Worm (Caenorhabditis elegans) whole organism, L4/young adult: Measurements from ENCODE around the gene dpf-2.

ENCODE experiments used
- W03F9.2 ChIP-seq: fragments of 150-350 bp; optimal IDR thresholded peaks from 2 replicates; lab custom pipeline; 2014; ENCODE audit warnings: missing biosample characterization, missing genetic modification characterization
- dao-5 ChIP-seq: sonication (generic microtip); optimal IDR thresholded peaks from 2 replicates; lab custom pipeline; 2016; ENCODE audit warnings: missing genotype, missing genetic modification characterization, moderate library complexity, missing compliant biosample characterization
- him-1 ChIP-seq: sonication (generic microtip); optimal IDR thresholded peaks from 2 replicates; lab custom pipeline; 2016; ENCODE audit warnings: missing genotype, missing genetic modification reagents, missing genetic modification characterization, missing compliant biosample characterization

The dpf-2 gene

ce11 chrX:14808796-14809195 lies 22.8 kb upstream of the dpf-2 start:
- TF ChIP-seq him-1 (tag; lab: Kevin White, UChicago) = no peak
- TF ChIP-seq dao-5 (tag; lab: Kevin White, UChicago) = no peak
- no peak for TF ChIP-seq W03F9.2 (tag; lab: Kevin White, UChicago)

- TF ChIP-seq him-1 (tag; lab: Kevin White, UChicago) (no peak), dao-5 (tag; lab: Kevin White, UChicago) (no peak), W03F9.2 (tag; lab: Kevin White, UChicago) (no peak)
Measured at ce11 chrX:14809905-14810304, 21.7 kb upstream of the dpf-2 start.

- TF ChIP-seq him-1 (tag; lab: Kevin White, UChicago) = no peak
- TF ChIP-seq W03F9.2 (tag; lab: Kevin White, UChicago) = peak; percentile 43
Measured at ce11 chrX:14810718-14811117, 20.9 kb upstream of the dpf-2 start, which contains the start of gene atf-4. atf-4 (minus strand) TSS chrX:14810810.

ce11 chrX:14812061-14812460 lies 19.6 kb upstream of the dpf-2 start, which contains the start of gene T04C10.3:
T04C10.3 (plus strand) TSS chrX:14812361.
- no peak for TF ChIP-seq him-1 (tag; lab: Kevin White, UChicago)
- TF ChIP-seq dao-5 (tag; lab: Kevin White, UChicago) = no peak
- TF ChIP-seq W03F9.2 (tag; lab: Kevin White, UChicago) = no peak

ce11 chrX:14813398-14813797 lies 18.2 kb upstream of the dpf-2 start:
- no peak for TF ChIP-seq dao-5 (tag; lab: Kevin White, UChicago)
- TF ChIP-seq W03F9.2 (tag; lab: Kevin White, UChicago) = peak; percentile 79
- peak; percentile 62 for TF ChIP-seq him-1 (tag; lab: Kevin White, UChicago)

- no peak for TF ChIP-seq dao-5 (tag; lab: Kevin White, UChicago)
- peak; percentile 25 for TF ChIP-seq him-1 (tag; lab: Kevin White, UChicago)
- TF ChIP-seq W03F9.2 (tag; lab: Kevin White, UChicago) = no peak
Measured at ce11 chrX:14815412-14815811, 16.2 kb upstream of the dpf-2 start.

ce11 chrX:14816717-14817116 lies 14.9 kb upstream of the dpf-2 start:
- TF ChIP-seq him-1 (tag; lab: Kevin White, UChicago) = no peak
- TF ChIP-seq dao-5 (tag; lab: Kevin White, UChicago) = no peak
- TF ChIP-seq W03F9.2 (tag; lab: Kevin White, UChicago) = no peak

ce11 chrX:14818464-14819259 lies 13.0 kb upstream of the dpf-2 start, which contains the start of gene epn-1:
epn-1 (minus strand) TSS chrX:14818514.
- TF ChIP-seq W03F9.2 (tag; lab: Kevin White, UChicago) (peak; percentile 63), him-1 (tag; lab: Kevin White, UChicago) (peak; percentile 91), dao-5 (tag; lab: Kevin White, UChicago) (peak; percentile 47)

ce11 chrX:14819495-14819894 lies 12.1 kb upstream of the dpf-2 start:
- TF ChIP-seq dao-5 (tag; lab: Kevin White, UChicago) (no peak), him-1 (tag; lab: Kevin White, UChicago) (no peak), W03F9.2 (tag; lab: Kevin White, UChicago) (no peak)

ce11 chrX:14824490-14825050 lies 7.1 kb upstream of the dpf-2 start, which contains the start of gene mbk-1:
mbk-1 (minus strand) TSS chrX:14824540.
- TF ChIP-seq him-1 (tag; lab: Kevin White, UChicago) (peak; percentile 43), dao-5 (tag; lab: Kevin White, UChicago) (no peak), W03F9.2 (tag; lab: Kevin White, UChicago) (peak; percentile 71)

- no peak for TF ChIP-seq dao-5 (tag; lab: Kevin White, UChicago)
Measured at ce11 chrX:14828766-14829165, 2.9 kb upstream of the dpf-2 start.

ce11 chrX:14838339-14838738 lies 6.7 kb downstream of the dpf-2 start:
- TF ChIP-seq W03F9.2 (tag; lab: Kevin White, UChicago) (no peak), dao-5 (tag; lab: Kevin White, UChicago) (no peak), him-1 (tag; lab: Kevin White, UChicago) (no peak)

- TF ChIP-seq him-1 (tag; lab: Kevin White, UChicago) (peak; percentile 85), dao-5 (tag; lab: Kevin White, UChicago) (no peak), W03F9.2 (tag; lab: Kevin White, UChicago) (peak; percentile 78)
Measured at ce11 chrX:14841030-14841429, 9.4 kb downstream of the dpf-2 start.
